Fruit fly (Drosophila melanogaster) whole organism, embryonic: Measurements from ENCODE around the gene CG6005.
A peak's percentile ranks its signal among the peaks of the same experiment; 100 is the strongest.

Source experiments
- CG10431 ChIP-seq: fragments of 200-800 bp; sonication (Bioruptor generic); optimal IDR thresholded peaks from 3 replicates; lab custom pipeline; 2018; ENCODE audit warnings: missing biosample characterization, mild to moderate bottlenecking, missing genetic modification characterization
- CG12155 ChIP-seq: fragments of 200-800 bp; sonication (Bioruptor generic); optimal IDR thresholded peaks from 3 replicates; lab custom pipeline; 2016; ENCODE audit warnings: missing biosample characterization, missing genetic modification characterization
- CG16813 ChIP-seq: fragments of 200-800 bp; sonication (Bioruptor generic); IDR thresholded peaks from 3 replicates; pipeline ENCODE4 v1.3.6; 2022; ENCODE audit warnings: missing biosample characterization, missing genetic modification characterization; ENCODE audit not compliant: partially characterized antibody
- CG17829 ChIP-seq: fragments of 200-800 bp; optimal IDR thresholded peaks from 2 replicates; lab custom pipeline; 2019; ENCODE audit warnings: missing biosample characterization, mild to moderate bottlenecking, missing genetic modification characterization, moderate library complexity
- CG18011 ChIP-seq: fragments of 200-800 bp; sonication (Bioruptor generic); optimal IDR thresholded peaks from 2 replicates; lab custom pipeline; 2017; ENCODE audit warnings: missing biosample characterization, missing genetic modification characterization, mild to moderate bottlenecking, moderate library complexity, missing genotype
- CG2116 ChIP-seq: fragments of 200-800 bp; sonication (Bioruptor generic); optimal IDR thresholded peaks from 3 replicates; lab custom pipeline; 2018; ENCODE audit warnings: missing biosample characterization, mild to moderate bottlenecking, missing genetic modification characterization
- CG2199 ChIP-seq: fragments of 200-800 bp; sonication (Bioruptor generic); IDR thresholded peaks from 3 replicates; pipeline ENCODE4 v1.3.6; 2022; ENCODE audit warnings: missing biosample characterization, missing genetic modification characterization
- CG31365 ChIP-seq: fragments of 200-800 bp; sonication (Bioruptor generic); optimal IDR thresholded peaks from 2 replicates; lab custom pipeline; 2018; ENCODE audit warnings: missing biosample characterization, mild to moderate bottlenecking, missing genetic modification characterization
- CG32767 ChIP-seq: fragments of 200-800 bp; sonication (Bioruptor generic); IDR thresholded peaks from 2 replicates; pipeline ENCODE4 v1.3.6; 2022; ENCODE audit warnings: missing biosample characterization, missing genetic modification characterization
- CG32772 ChIP-seq: fragments of 200-800 bp; sonication (Bioruptor generic); IDR thresholded peaks from 2 replicates; pipeline ENCODE4 v1.3.6; 2022; ENCODE audit warnings: missing biosample characterization, missing genetic modification characterization
- CG3281 ChIP-seq: fragments of 200-800 bp; sonication (Bioruptor generic); optimal IDR thresholded peaks from 3 replicates; lab custom pipeline; 2017; ENCODE audit warnings: missing biosample characterization, mild to moderate bottlenecking, missing genetic modification characterization
- CG3407 ChIP-seq: fragments of 200-800 bp; sonication (Bioruptor generic); optimal IDR thresholded peaks from 2 replicates; lab custom pipeline; 2018; ENCODE audit warnings: missing biosample characterization, mild to moderate bottlenecking, missing genetic modification characterization
- CG3847 ChIP-seq: fragments of 200-800 bp; sonication (Bioruptor generic); IDR thresholded peaks from 2 replicates; pipeline ENCODE4 v1.3.6; 2022; ENCODE audit warnings: missing biosample characterization, missing genetic modification characterization
- CG4404 ChIP-seq: fragments of 200-800 bp; sonication (Bioruptor generic); IDR thresholded peaks from 2 replicates; pipeline ENCODE4 v1.3.6; 2022; ENCODE audit warnings: missing biosample characterization, missing genetic modification characterization
- CG4730 ChIP-seq: fragments of 200-800 bp; sonication (Bioruptor generic); IDR thresholded peaks from 2 replicates; pipeline ENCODE4 v1.3.6; 2022; ENCODE audit warnings: missing biosample characterization, missing genetic modification characterization
- CG6175 ChIP-seq: fragments of 200-800 bp; sonication (Bioruptor generic); IDR thresholded peaks from 3 replicates; pipeline ENCODE4 v1.3.6; 2022; ENCODE audit warnings: missing biosample characterization, missing genetic modification characterization
- CG6791 ChIP-seq: fragments of 200-800 bp; sonication (Bioruptor generic); IDR thresholded peaks from 3 replicates; pipeline ENCODE4 v1.3.6; 2022; ENCODE audit warnings: missing biosample characterization, missing genetic modification characterization; ENCODE audit not compliant: partially characterized antibody
- CG8944 ChIP-seq: fragments of 200-800 bp; sonication (Bioruptor generic); optimal IDR thresholded peaks from 3 replicates; lab custom pipeline; 2016; ENCODE audit warnings: missing biosample characterization, missing genetic modification characterization
- E2f2 ChIP-seq: fragments of 200-800 bp; sonication (Bioruptor generic); IDR thresholded peaks from 2 replicates; pipeline ENCODE4 v1.3.6; 2022; ENCODE audit warnings: missing biosample characterization, missing genetic modification characterization
- HLH4C ChIP-seq: fragments of 200-800 bp; sonication (Bioruptor generic); IDR thresholded peaks from 3 replicates; pipeline ENCODE4 v1.3.6; 2022; ENCODE audit warnings: missing biosample characterization, missing genetic modification characterization; ENCODE audit not compliant: partially characterized antibody
- Hr51 ChIP-seq, 2 experiments: fragments of 200-800 bp; sonication (Bioruptor generic); optimal IDR thresholded peaks; 2 replicates in 1 of 2; 3 replicates in 1 of 2; lab custom pipeline; 2016 to 2018; ENCODE audit warnings: missing biosample characterization in 2 of 2, missing genetic modification characterization in 2 of 2, mild to moderate bottlenecking in 1 of 2, moderate library complexity in 1 of 2
- Kr ChIP-seq: fragments of 200-800 bp; sonication (Bioruptor generic); optimal IDR thresholded peaks from 2 replicates; lab custom pipeline; 2017; ENCODE audit warnings: missing biosample characterization, mild to moderate bottlenecking, missing genetic modification characterization
- Med ChIP-seq: fragments of 200-800 bp; sonication (Bioruptor generic); peaks from one replicate; lab custom pipeline; 2016; ENCODE audit warnings: missing biosample characterization, missing genetic modification characterization, mild to moderate bottlenecking, inconsistent platforms, moderate library complexity
- NK7.1 ChIP-seq: fragments of 200-800 bp; sonication (Bioruptor generic); optimal IDR thresholded peaks from 3 replicates; lab custom pipeline; 2016; ENCODE audit warnings: missing biosample characterization, missing genetic modification characterization
- Poxn ChIP-seq: fragments of 200-800 bp; sonication (Bioruptor generic); IDR thresholded peaks from 2 replicates; pipeline ENCODE4 v1.3.6; 2022; ENCODE audit warnings: missing biosample characterization, missing genetic modification characterization
- Rfx ChIP-seq: fragments of 200-800 bp; sonication (Bioruptor generic); IDR thresholded peaks from 2 replicates; pipeline ENCODE4 v1.3.6; 2022; ENCODE audit warnings: missing biosample characterization, missing genetic modification characterization
- ase ChIP-seq: fragments of 200-800 bp; sonication (Bioruptor generic); IDR thresholded peaks from 3 replicates; pipeline ENCODE4 v1.3.6; 2022; ENCODE audit warnings: missing biosample characterization, missing genetic modification characterization
- crp ChIP-seq, 2 experiments: fragments of 200-800 bp; sonication (Bioruptor generic); optimal IDR thresholded peaks; 2 replicates in 1 of 2; 3 replicates in 1 of 2; lab custom pipeline; 2017; ENCODE audit warnings: missing biosample characterization in 2 of 2, missing genetic modification characterization in 2 of 2, mild to moderate bottlenecking in 1 of 2, moderate library complexity in 1 of 2
- da ChIP-seq: fragments of 200-800 bp; sonication (Bioruptor generic); optimal IDR thresholded peaks from 2 replicates; lab custom pipeline; 2016; ENCODE audit warnings: missing biosample characterization, missing genetic modification characterization
- dpn ChIP-seq, 2 experiments: fragments of 200-800 bp; sonication (Bioruptor generic); optimal IDR thresholded peaks; 3 replicates each; lab custom pipeline; 2016; ENCODE audit warnings: missing biosample characterization in 2 of 2, missing genetic modification characterization in 2 of 2
- emc ChIP-seq: fragments of 200-800 bp; sonication (Bioruptor generic); optimal IDR thresholded peaks from 2 replicates; lab custom pipeline; 2016; ENCODE audit warnings: missing biosample characterization, missing genetic modification characterization
- ewg ChIP-seq: fragments of 200-800 bp; sonication (Bioruptor generic); optimal IDR thresholded peaks from 3 replicates; lab custom pipeline; 2017; ENCODE audit warnings: mild to moderate bottlenecking, missing biosample characterization, missing genetic modification reagents, missing genetic modification characterization
- hbn ChIP-seq: fragments of 200-800 bp; sonication (Bioruptor generic); IDR thresholded peaks from 2 replicates; pipeline ENCODE4 v1.3.6; 2022; ENCODE audit warnings: missing biosample characterization, missing genetic modification characterization; ENCODE audit not compliant: partially characterized antibody
- hth ChIP-seq: fragments of >200 bp; optimal IDR thresholded peaks from 2 replicates; lab custom pipeline; 2017; ENCODE audit warnings: inconsistent platforms
- insv ChIP-seq, 2 experiments: fragments of 200-800 bp; sonication (Bioruptor generic); optimal IDR thresholded peaks; 3 replicates each; lab custom pipeline; 2016 to 2018; ENCODE audit warnings: missing biosample characterization in 2 of 2, missing genetic modification characterization in 2 of 2
- lov ChIP-seq, 2 experiments: fragments of 200-800 bp in 1 of 2; fragments of >200 bp in 1 of 2; sonication (Bioruptor generic) in 1 of 2; IDR thresholded peaks in 1 of 2; optimal IDR thresholded peaks in 1 of 2; 2 replicates in 1 of 2; 3 replicates in 1 of 2; pipeline versions ENCODE4 v1.3.6 to Lab custom; 2017 to 2022; ENCODE audit warnings: missing biosample characterization in 1 of 2, missing genetic modification characterization in 1 of 2
- prd ChIP-seq, 3 experiments: fragments of >200 bp in 2 of 3; fragments of 200-800 bp in 1 of 3; sonication (Bioruptor generic) in 1 of 3; optimal IDR thresholded peaks in 2 of 3; IDR thresholded peaks in 1 of 3; 2 replicates in 2 of 3; 3 replicates in 1 of 3; pipeline versions ENCODE4 v1.3.6 to Lab custom; 2017 to 2022; ENCODE audit warnings: missing biosample characterization in 1 of 3, missing genetic modification characterization in 1 of 3
- psq ChIP-seq: fragments of 200-800 bp; sonication (Bioruptor generic); optimal IDR thresholded peaks from 2 replicates; lab custom pipeline; 2017; ENCODE audit warnings: missing biosample characterization, missing genetic modification characterization
- pzg ChIP-seq: fragments of 200-800 bp; sonication (Bioruptor generic); optimal IDR thresholded peaks from 3 replicates; lab custom pipeline; 2018; ENCODE audit warnings: missing biosample characterization, mild to moderate bottlenecking, missing genetic modification characterization, moderate library complexity
- row ChIP-seq: fragments of 200-800 bp; sonication (Bioruptor generic); IDR thresholded peaks from 3 replicates; pipeline ENCODE4 v1.3.6; 2022; ENCODE audit warnings: missing biosample characterization, missing genetic modification characterization
- scrt ChIP-seq: fragments of 200-800 bp; sonication (Bioruptor generic); optimal IDR thresholded peaks from 2 replicates; lab custom pipeline; 2018; ENCODE audit warnings: missing biosample characterization, mild to moderate bottlenecking, missing genetic modification characterization, moderate library complexity
- seq ChIP-seq: fragments of 200-800 bp; sonication (Bioruptor generic); IDR thresholded peaks from 2 replicates; pipeline ENCODE4 v1.3.6; 2022; ENCODE audit warnings: missing biosample characterization, missing genetic modification characterization
- slbo ChIP-seq: fragments of 200-800 bp; sonication (Bioruptor generic); IDR thresholded peaks from 2 replicates; pipeline ENCODE4 v1.3.6; 2022; ENCODE audit warnings: missing biosample characterization, missing genetic modification characterization
- sob ChIP-seq: fragments of 200-800 bp; sonication (Bioruptor generic); IDR thresholded peaks from 2 replicates; pipeline ENCODE4 v1.3.6; 2022; ENCODE audit warnings: missing biosample characterization, missing genetic modification characterization
- sr ChIP-seq: fragments of 200-800 bp; sonication (Bioruptor generic); IDR thresholded peaks from 3 replicates; pipeline ENCODE4 v1.3.6; 2022; ENCODE audit warnings: missing biosample characterization, missing genetic modification characterization
- ttk ChIP-seq: fragments of 200-800 bp; sonication (Bioruptor generic); IDR thresholded peaks from 2 replicates; pipeline ENCODE4 v2.1.2; 2022; ENCODE audit warnings: missing biosample characterization, missing genetic modification characterization
- zen ChIP-seq: fragments of 200-800 bp; sonication (Bioruptor generic); optimal IDR thresholded peaks from 3 replicates; lab custom pipeline; 2018; ENCODE audit warnings: missing biosample characterization, mild to moderate bottlenecking, missing genetic modification characterization, moderate library complexity
- zfh1 ChIP-seq: fragments of 200-800 bp; sonication (Bioruptor generic); IDR thresholded peaks from 3 replicates; pipeline ENCODE4 v1.3.6; 2022; ENCODE audit warnings: missing biosample characterization, missing genetic modification characterization
- zfh2 ChIP-seq: fragments of 200-800 bp; sonication (Bioruptor generic); optimal IDR thresholded peaks from 2 replicates; lab custom pipeline; 2016; ENCODE audit warnings: missing biosample characterization, missing genetic modification characterization

Gene CG6005

dm6 chr3R:19017318-19018043, 6.3 kb downstream of the CG6005 start (continued):
- TF ChIP-seq CG32772 (GFP tag; lab: Robert Waterston, UW) (no peak), CG2199 (GFP tag; lab: Robert Waterston, UW) (no peak), slbo (GFP tag; lab: Robert Waterston, UW) (no peak), CG3847 (GFP tag; lab: Robert Waterston, UW) (no peak), prd (optimal IDR thresholded peaks at IDR 0.05; lab: Kevin White, UChicago) (no peak), prd (GFP tag; IDR thresholded peaks at IDR 0.05; lab: Robert Waterston, UW) (no peak), insv (GFP tag; optimal IDR thresholded peaks at IDR 0.05; lab: Kevin White, UChicago) (no peak), CG31365 (tag; lab: Kevin White, UChicago) (no peak), HLH4C (GFP tag; lab: Robert Waterston, UW) (no peak), ewg (GFP tag; lab: Kevin White, UChicago) (peak; percentile 95), Hr51 (GFP tag; optimal IDR thresholded peaks at IDR 0.05; lab: Kevin White, UChicago) (peak in 1 of 2 experiments; percentile 54), Med (GFP tag; lab: Kevin White, UChicago) (peak; percentile 61), CG10431 (peak; percentile 83), da (GFP tag; lab: Kevin White, UChicago) (peak; percentile 19), CG16813 (no peak), dpn (GFP tag; optimal IDR thresholded peaks at IDR 0.05; lab: Kevin White, UChicago) (no peak), sr (GFP tag; lab: Robert Waterston, UW) (peak; percentile 51; the same call in 2 of the 3 replicates), zen (no peak), seq (GFP tag; lab: Robert Waterston, UW) (peak; percentile 84), Kr (GFP tag; lab: Kevin White, UChicago) (no peak), ase (GFP tag; lab: Robert Waterston, UW) (peak; percentile 53; the same call in 1 of the 3 replicates), CG18011 (GFP tag; lab: Kevin White, UChicago) (no peak), sob (GFP tag; lab: Robert Waterston, UW) (0 out of 2 replicates have a peak, but pooled peaks have one; percentile 15), CG8944 (no peak), ttk (GFP tag; lab: Robert Waterston, UW) (no peak), CG4730 (no peak), Rfx (GFP tag; lab: Robert Waterston, UW) (peak; percentile 47), Poxn (no peak), CG6175 (GFP tag; lab: Robert Waterston, UW) (no peak), zfh2 (GFP tag; lab: Kevin White, UChicago) (no peak), crp (GFP tag; optimal IDR thresholded peaks at IDR 0.05; lab: Kevin White, UChicago) (no peak), E2f2 (GFP tag; lab: Robert Waterston, UW) (peak; percentile 64), CG4404 (GFP tag; lab: Robert Waterston, UW) (0 out of 2 replicates have a peak, but pooled peaks have one; percentile 15), pzg (GFP tag; lab: Kevin White, UChicago) (peak; percentile 26), CG17829 (tag; lab: Kevin White, UChicago) (no peak), lov (optimal IDR thresholded peaks at IDR 0.05; lab: Kevin White, UChicago) (no peak), lov (GFP tag; IDR thresholded peaks at IDR 0.05; lab: Robert Waterston, UW) (no peak), row (GFP tag; lab: Robert Waterston, UW) (peak; percentile 42; the same call in 2 of the 3 replicates), CG2116 (GFP tag; lab: Kevin White, UChicago) (peak; percentile 18), CG3281 (GFP tag; lab: Kevin White, UChicago) (no peak), CG12155 (peak; percentile 25), CG32767 (no peak), psq (GFP tag; lab: Kevin White, UChicago) (no peak), hth (no peak), NK7.1 (no peak), scrt (GFP tag; lab: Kevin White, UChicago) (peak; percentile 7), CG6791 (GFP tag; lab: Robert Waterston, UW) (no peak), emc (GFP tag; lab: Kevin White, UChicago) (no peak), hbn (GFP tag; lab: Robert Waterston, UW) (no peak), CG3407 (no peak), zfh1 (GFP tag; lab: Robert Waterston, UW) (no peak)
